Worm (Caenorhabditis elegans): Measurements from ENCODE around the gene T06D4.2.

- TF ChIP-seq aha-1 (tag) (peak; percentile 93), dpl-1 (GFP tag; optimal IDR thresholded peaks at IDR 0.05) (no peak), nhr-10 (tag; optimal IDR thresholded peaks at IDR 0.05) (no peak), pqm-1 (tag; optimal IDR thresholded peaks at IDR 0.05) (no peak), php-3 (GFP tag; IDR thresholded peaks at IDR 0.05) (no peak), nhr-237 (tag; optimal IDR thresholded peaks at IDR 0.05) (no peak), snpc-4 (tag; optimal IDR thresholded peaks at IDR 0.05) (no peak), lin-39 (tag; optimal IDR thresholded peaks at IDR 0.05) (no peak), lir-3 (tag; optimal IDR thresholded peaks at IDR 0.05) (no peak), ama-1 (optimal IDR thresholded peaks at IDR 0.05) (no peak), ztf-11 (tag; optimal IDR thresholded peaks at IDR 0.05) (no peak), spr-1 (tag; optimal IDR thresholded peaks at IDR 0.05) (no peak), unc-62 (GFP tag; optimal IDR thresholded peaks at IDR 0.05 in 1 of 2) (no peak), unc-62 (tag; optimal IDR thresholded peaks at IDR 0.05) (no peak)
These were observed 42.5 kb upstream of the T06D4.2 start for ce11 chrII:3428158-3428704.

Data from whole organism, L4 larva.